Worm (Caenorhabditis elegans) whole organism, L4 larva: ENCODE measurements around the gene C26E1.1.

Experiments
- lir-3 ChIP-seq: sonication (generic microtip); optimal IDR thresholded peaks from 2 replicates; lab custom pipeline; 2016; ENCODE audit warnings: mild to moderate bottlenecking, missing genetic modification characterization, missing compliant biosample characterization
- nhr-76 ChIP-seq: fragments of 150-350 bp; optimal IDR thresholded peaks from 2 replicates; lab custom pipeline; 2014; ENCODE audit warnings: missing biosample characterization, missing genetic modification characterization

DNA sequence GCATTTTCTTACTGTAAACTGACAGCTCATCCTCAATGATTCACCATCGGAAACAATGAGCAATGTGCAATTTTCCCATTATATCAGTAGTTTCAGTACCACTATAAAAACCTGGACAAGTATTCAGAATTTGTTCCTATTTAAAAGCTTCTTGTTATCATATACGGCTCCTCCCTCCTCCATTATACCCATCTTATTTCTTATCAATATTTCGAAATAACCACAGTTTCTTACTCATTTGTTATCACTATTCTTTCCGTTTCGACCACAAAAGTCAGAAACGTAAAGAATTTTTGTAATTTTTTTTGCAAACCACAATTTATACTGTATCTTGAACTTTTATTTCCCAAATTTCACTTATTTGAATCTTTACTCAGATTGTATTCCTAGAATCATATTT lies 29.3 kb upstream of the C26E1.1 start:
- TF ChIP-seq lir-3 (no peak), nhr-76 (no peak)
